Worm (Caenorhabditis elegans): ENCODE measurements around the gene F42A9.17.

The F42A9.17 gene

ce11 chrIV:8605217-8605616 is 6.5 kb downstream of the F42A9.17 start:
- TF ChIP-seq nhr-237 (tag; optimal IDR thresholded peaks at IDR 0.05), result no peak
- TF ChIP-seq nhr-11 (tag; optimal IDR thresholded peaks at IDR 0.05), result peak; percentile 53

ce11 chrIV:8602877-8603276 is 8.9 kb downstream of the F42A9.17 start, which contains the start of gene Y59H11AR.10:
TSS of gene Y59H11AR.10 (plus strand) at chrIV:8603177.
- TF ChIP-seq nhr-43 (tag; optimal IDR thresholded peaks at IDR 0.05; ENCODE audit: poor library complexity, severe bottlenecking) (no peak), hmg-11 (tag; optimal IDR thresholded peaks at IDR 0.05) (no peak), elt-2 (tag; optimal IDR thresholded peaks at IDR 0.05) (no peak), nfya-1 (tag; optimal IDR thresholded peaks at IDR 0.05; ENCODE audit: insufficient read depth) (no peak), zag-1 (tag; optimal IDR thresholded peaks at IDR 0.05) (no peak), lin-15B (tag; optimal IDR thresholded peaks at IDR 0.05) (no peak), ztf-4 (tag; optimal IDR thresholded peaks at IDR 0.05) (no peak), daf-12 (tag; optimal IDR thresholded peaks at IDR 0.05) (no peak), nhr-237 (tag; optimal IDR thresholded peaks at IDR 0.05) (no peak), mml-1 (tag; optimal IDR thresholded peaks at IDR 0.05) (no peak), unc-62 (GFP tag; optimal IDR thresholded peaks at IDR 0.05) (no peak), nhr-77 (tag; optimal IDR thresholded peaks at IDR 0.05) (no peak), nhr-67 (tag; optimal IDR thresholded peaks at IDR 0.05) (no peak)

DNA sequence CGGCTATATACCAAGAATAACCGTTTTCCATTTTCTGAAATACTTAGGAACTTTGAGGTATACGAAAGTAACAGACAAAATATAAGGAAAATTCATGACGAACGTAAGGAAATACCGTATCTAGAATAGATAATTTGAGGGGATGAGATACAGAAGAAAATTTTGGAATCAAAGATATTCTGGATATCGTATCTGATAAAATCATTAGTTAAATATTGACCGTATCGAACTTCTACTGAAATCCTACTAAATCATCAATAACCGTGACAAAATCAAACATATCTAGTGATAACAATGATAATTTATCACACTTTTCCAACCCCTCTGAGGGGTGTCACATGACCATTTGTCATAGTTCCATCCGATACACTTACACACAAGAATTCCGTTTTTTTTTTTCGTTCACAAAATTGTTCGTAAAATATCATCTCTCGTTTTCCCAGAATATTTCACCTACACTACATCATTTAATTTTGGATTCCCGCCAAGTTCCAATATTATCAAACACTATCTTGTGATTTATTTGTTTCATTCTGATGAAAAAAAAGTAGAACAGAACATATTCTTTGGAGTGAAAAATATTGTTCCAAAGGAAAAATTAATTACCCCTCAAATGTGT is 10.9 kb downstream of the F42A9.17 start, which contains the start of gene Y59H11AR.4:
Y59H11AR.4 (minus strand) TSS at position 51 of the 619 bp plus-strand sequence.
- no peak for TF ChIP-seq ZK546.5 (tag; optimal IDR thresholded peaks at IDR 0.05)
- TF ChIP-seq nhr-11 (tag; optimal IDR thresholded peaks at IDR 0.05), result no peak
- TF ChIP-seq nhr-77 (tag; optimal IDR thresholded peaks at IDR 0.05), result no peak
- no peak for TF ChIP-seq jun-1 (tag; optimal IDR thresholded peaks at IDR 0.05)
- no peak for TF ChIP-seq hmg-11 (tag; optimal IDR thresholded peaks at IDR 0.05)
- no peak for TF ChIP-seq nfya-1 (tag; optimal IDR thresholded peaks at IDR 0.05; ENCODE audit: insufficient read depth)
- TF ChIP-seq ztf-4 (tag; optimal IDR thresholded peaks at IDR 0.05), result no peak
- TF ChIP-seq nhr-67 (tag; optimal IDR thresholded peaks at IDR 0.05), result no peak
- TF ChIP-seq snpc-4 (tag; optimal IDR thresholded peaks at IDR 0.05), result no peak
- TF ChIP-seq nhr-76 (tag; optimal IDR thresholded peaks at IDR 0.05), result no peak
- TF ChIP-seq ztf-11 (tag; optimal IDR thresholded peaks at IDR 0.05), result no peak
- no peak for TF ChIP-seq ceh-16 (tag; optimal IDR thresholded peaks at IDR 0.05)
- TF ChIP-seq sea-2 (GFP tag; optimal IDR thresholded peaks at IDR 0.05), result no peak
- TF ChIP-seq aly-2 (tag; optimal IDR thresholded peaks at IDR 0.05), result no peak
- no peak for TF ChIP-seq pha-4 (tag; optimal IDR thresholded peaks at IDR 0.05)
- TF ChIP-seq fkh-10 (GFP tag; optimal IDR thresholded peaks at IDR 0.05), result no peak
- TF ChIP-seq lin-39 (tag; optimal IDR thresholded peaks at IDR 0.05), result no peak

ce11 chrIV:8597504-8597903 is 14.2 kb downstream of the F42A9.17 start:
- TF ChIP-seq nhr-25 (tag; optimal IDR thresholded peaks at IDR 0.05) (no peak), hmg-11 (tag; optimal IDR thresholded peaks at IDR 0.05) (peak; percentile 51), ceh-82 (tag; optimal IDR thresholded peaks at IDR 0.05) (no peak), pha-4 (tag; optimal IDR thresholded peaks at IDR 0.05) (peak; percentile 32), unc-62 (GFP tag; optimal IDR thresholded peaks at IDR 0.05) (no peak), ama-1 (optimal IDR thresholded peaks at IDR 0.05) (no peak), nfya-1 (tag; optimal IDR thresholded peaks at IDR 0.05; ENCODE audit: insufficient read depth) (peak; percentile 57), aly-2 (tag; optimal IDR thresholded peaks at IDR 0.05) (no peak), mml-1 (tag; optimal IDR thresholded peaks at IDR 0.05) (no peak), lin-39 (tag; optimal IDR thresholded peaks at IDR 0.05) (no peak), tbx-2 (tag; optimal IDR thresholded peaks at IDR 0.05) (no peak), fos-1 (tag; optimal IDR thresholded peaks at IDR 0.05) (no peak), nhr-11 (tag; optimal IDR thresholded peaks at IDR 0.05) (no peak), fkh-2 (tag; optimal IDR thresholded peaks at IDR 0.05) (no peak), nhr-23 (tag; optimal IDR thresholded peaks at IDR 0.05) (peak; percentile 39)

DNA sequence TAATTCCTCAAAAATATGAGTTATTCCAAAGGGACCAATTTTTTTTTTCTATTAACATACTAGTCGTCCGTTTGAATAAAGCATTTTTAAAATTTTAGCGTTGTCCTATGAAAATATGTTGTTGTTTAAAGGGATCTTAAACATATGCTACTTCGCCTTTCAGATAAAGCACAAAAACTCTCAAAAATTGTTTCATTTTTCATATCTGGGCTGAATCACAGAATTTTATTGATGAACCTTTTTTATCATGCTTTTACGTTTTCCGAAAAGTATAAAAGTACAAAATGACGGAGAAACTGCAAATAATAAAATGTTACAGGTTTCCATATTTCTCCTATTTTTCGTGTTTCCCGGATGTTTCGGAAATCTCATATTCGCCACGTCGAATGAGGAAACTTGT is 16.0 kb downstream of the F42A9.17 start, which contains the start of gene clec-181:
clec-181 (plus strand) TSS at position 301 of the 400 bp plus-strand sequence.
- TF ChIP-seq ZK546.5 (tag; optimal IDR thresholded peaks at IDR 0.05) (no peak), R02D3.7 (tag; optimal IDR thresholded peaks at IDR 0.05) (no peak), tbx-2 (tag; optimal IDR thresholded peaks at IDR 0.05) (no peak)

Data from whole organism, L3 larva.